Worm (Caenorhabditis elegans): ENCODE measurements around the gene C03G6.17.

DNA sequence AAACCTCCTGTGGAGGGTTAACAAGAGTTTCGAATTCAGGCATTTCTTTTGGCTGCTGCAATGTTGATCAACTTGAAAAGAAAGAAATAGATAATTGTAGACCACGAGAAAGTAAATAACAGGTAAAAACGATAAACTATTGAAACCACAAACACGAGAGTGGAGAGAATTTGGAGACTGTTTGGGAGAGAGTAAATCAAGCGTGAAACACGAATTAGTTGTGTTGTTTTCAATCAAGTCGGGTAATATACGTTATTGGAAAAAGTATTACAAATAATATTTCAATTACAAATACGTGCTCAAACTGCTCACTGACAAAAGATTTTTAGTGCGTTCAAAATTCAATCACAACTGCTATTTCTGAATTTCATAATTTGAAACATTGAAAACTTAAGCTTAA, at the start of gene C03G6.17:
- TF ChIP-seq pat-9 (tag; optimal IDR thresholded peaks at IDR 0.05): no peak
- no peak for TF ChIP-seq hlh-8 (tag; optimal IDR thresholded peaks at IDR 0.05)
- TF ChIP-seq ceh-6 (GFP tag; optimal IDR thresholded peaks at IDR 0.05): no peak
- no peak for TF ChIP-seq pros-1 (tag; optimal IDR thresholded peaks at IDR 0.05)
- no peak for TF ChIP-seq unc-3 (GFP tag; conservative IDR thresholded peaks at IDR 0.05)
- TF ChIP-seq unc-3 (tag; optimal IDR thresholded peaks at IDR 0.05): no peak

Data from whole organism, late embryonic.